Fruit fly (Drosophila melanogaster) S2 (cell line): ENCODE data around the gene CG2983.

Experiments used
- CG8478 ChIP-seq: fragments of >200 bp; optimal IDR thresholded peaks from 2 replicates; lab custom pipeline; 2018
- CTCF ChIP-seq, 2 experiments: fragments of >200 bp; optimal IDR thresholded peaks; 2 replicates each; lab custom pipeline; 2018

dm6 chr2L:2872309-2872932, 25.0 kb downstream of the CG2983 start:
- TF ChIP-seq CG8478 (lab: Kevin White, UChicago) (no peak), CTCF (optimal IDR thresholded peaks at IDR 0.05; lab: Kevin White, UChicago) (no peak)
